Fruit fly (Drosophila melanogaster) whole organism, embryonic: Measurements from ENCODE around the gene unc79.

Experiments used
- ATbp ChIP-seq: fragments of 200-800 bp; sonication (Bioruptor generic); optimal IDR thresholded peaks from 2 replicates; lab custom pipeline; 2017; ENCODE audit warnings: missing biosample characterization, mild to moderate bottlenecking, missing genetic modification characterization, missing genetic modification reagents
- Abd-B ChIP-seq: fragments of 200-800 bp; sonication (Bioruptor generic); optimal IDR thresholded peaks from 2 replicates; lab custom pipeline; 2018; ENCODE audit warnings: missing biosample characterization, mild to moderate bottlenecking, missing genetic modification characterization, moderate library complexity
- Asciz ChIP-seq: fragments of 200-800 bp; sonication (Bioruptor generic); optimal IDR thresholded peaks from 2 replicates; lab custom pipeline; 2017; ENCODE audit warnings: missing biosample characterization, mild to moderate bottlenecking, missing genetic modification characterization, missing genetic modification reagents
- Blimp-1 ChIP-seq: fragments of 200-800 bp; sonication (Bioruptor generic); optimal IDR thresholded peaks from 3 replicates; lab custom pipeline; 2018; ENCODE audit warnings: missing biosample characterization, missing genetic modification characterization, mild to moderate bottlenecking, moderate library complexity, missing genetic modification reagents
- CG1024 ChIP-seq: fragments of 200-800 bp; sonication (Bioruptor generic); IDR thresholded peaks from 2 replicates; pipeline ENCODE4 v1.3.6; 2022; ENCODE audit warnings: missing biosample characterization, missing genetic modification characterization
- CG11504 ChIP-seq: fragments of 200-800 bp; sonication (Bioruptor generic); optimal IDR thresholded peaks from 3 replicates; lab custom pipeline; 2019; ENCODE audit warnings: missing biosample characterization, mild to moderate bottlenecking, missing genetic modification characterization, moderate library complexity
- CG13424 ChIP-seq: fragments of 200-800 bp; sonication (Bioruptor generic); optimal IDR thresholded peaks from 2 replicates; lab custom pipeline; 2019; ENCODE audit warnings: missing biosample characterization, mild to moderate bottlenecking, missing genetic modification characterization, moderate library complexity
- CG14965 ChIP-seq: fragments of 200-800 bp; sonication (Bioruptor generic); optimal IDR thresholded peaks from 2 replicates; lab custom pipeline; 2016; ENCODE audit warnings: missing biosample characterization, missing genetic modification characterization, borderline replicate concordance
- CG15601 ChIP-seq: fragments of 200-800 bp; sonication (Bioruptor generic); optimal IDR thresholded peaks from 3 replicates; lab custom pipeline; 2019; ENCODE audit warnings: missing biosample characterization, mild to moderate bottlenecking, missing genetic modification characterization, moderate library complexity
- CG1603 ChIP-seq: fragments of 200-800 bp; sonication (Bioruptor generic); optimal IDR thresholded peaks from 2 replicates; lab custom pipeline; 2019; ENCODE audit warnings: missing biosample characterization, mild to moderate bottlenecking, missing genetic modification characterization, moderate library complexity
- CG17359 ChIP-seq: fragments of 200-800 bp; sonication (Bioruptor generic); optimal IDR thresholded peaks from 3 replicates; lab custom pipeline; 2018; ENCODE audit warnings: missing biosample characterization, mild to moderate bottlenecking, missing genetic modification characterization, moderate library complexity
- CG2678 ChIP-seq: fragments of 200-800 bp; sonication (Bioruptor generic); optimal IDR thresholded peaks from 3 replicates; lab custom pipeline; 2019; ENCODE audit warnings: missing biosample characterization, mild to moderate bottlenecking, missing genetic modification characterization, moderate library complexity
- CG3065 ChIP-seq: fragments of 200-800 bp; sonication (Bioruptor generic); optimal IDR thresholded peaks from 2 replicates; lab custom pipeline; 2016; ENCODE audit warnings: missing biosample characterization, missing genetic modification characterization
- CG34224 ChIP-seq: fragments of 200-800 bp; sonication (Bioruptor generic); IDR thresholded peaks from 3 replicates; pipeline ENCODE4 v1.3.6; 2022; ENCODE audit warnings: missing biosample characterization, missing genetic modification characterization; ENCODE audit not compliant: partially characterized antibody
- CG4707 ChIP-seq: fragments of 200-800 bp; sonication (Bioruptor generic); optimal IDR thresholded peaks from 2 replicates; lab custom pipeline; 2018; ENCODE audit warnings: missing biosample characterization, mild to moderate bottlenecking, missing genetic modification characterization, moderate library complexity
- CG4730 ChIP-seq: fragments of 200-800 bp; sonication (Bioruptor generic); IDR thresholded peaks from 2 replicates; pipeline ENCODE4 v1.3.6; 2022; ENCODE audit warnings: missing biosample characterization, missing genetic modification characterization
- CG5953 ChIP-seq: fragments of 200-800 bp; sonication (Bioruptor generic); IDR thresholded peaks from 2 replicates; pipeline ENCODE4 v1.3.6; 2022; ENCODE audit warnings: missing biosample characterization, missing genetic modification characterization
- CG8290 ChIP-seq, 3 experiments: fragments of 200-800 bp; sonication (Bioruptor generic); optimal IDR thresholded peaks; 2 replicates each; lab custom pipeline; 2016 to 2019; ENCODE audit warnings: missing biosample characterization in 3 of 3, missing genetic modification characterization in 3 of 3, mild to moderate bottlenecking in 2 of 3, moderate library complexity in 1 of 3
- CG8478 ChIP-seq: fragments of >200 bp; optimal IDR thresholded peaks from 2 replicates; lab custom pipeline; 2018
- Gsc ChIP-seq: fragments of 200-800 bp; sonication (Bioruptor generic); IDR thresholded peaks from 2 replicates; pipeline ENCODE4 v1.3.6; 2022; ENCODE audit warnings: missing biosample characterization, missing genetic modification characterization
- Jarid2 ChIP-seq: fragments of 200-800 bp; sonication (Bioruptor generic); optimal IDR thresholded peaks from 3 replicates; lab custom pipeline; 2017; ENCODE audit warnings: mild to moderate bottlenecking, missing biosample characterization, missing genetic modification reagents, missing genetic modification characterization
- Lim3 ChIP-seq: fragments of 200-800 bp; sonication (Bioruptor generic); IDR thresholded peaks from 2 replicates; pipeline ENCODE4 v1.3.6; 2022; ENCODE audit warnings: missing biosample characterization, missing genetic modification characterization
- MTF-1 ChIP-seq: fragments of 200-800 bp; sonication (Bioruptor generic); optimal IDR thresholded peaks from 2 replicates; lab custom pipeline; 2018; ENCODE audit warnings: missing biosample characterization, mild to moderate bottlenecking, missing genetic modification characterization, borderline replicate concordance
- Ptx1 ChIP-seq: fragments of 200-800 bp; sonication (Bioruptor generic); IDR thresholded peaks from 2 replicates; pipeline ENCODE4 v1.3.6; 2022; ENCODE audit warnings: missing biosample characterization, missing genetic modification characterization
- Side ChIP-seq: fragments of 200-800 bp; sonication (Bioruptor generic); optimal IDR thresholded peaks from 2 replicates; lab custom pipeline; 2016; ENCODE audit warnings: missing biosample characterization, missing genetic modification characterization
- Sox100B ChIP-seq: fragments of 200-800 bp; sonication (Bioruptor generic); optimal IDR thresholded peaks from 3 replicates; lab custom pipeline; 2018; ENCODE audit warnings: missing biosample characterization, mild to moderate bottlenecking, missing genetic modification characterization
- Stat92E ChIP-seq, 3 experiments: fragments of >200 bp in 2 of 3; fragments of 200-800 bp in 1 of 3; sonication (Bioruptor generic) in 1 of 3; optimal IDR thresholded peaks; 2 replicates each; lab custom pipeline; 2017 to 2019; ENCODE audit warnings: missing biosample characterization in 3 of 3, missing genetic modification characterization in 3 of 3, mild to moderate bottlenecking in 1 of 3, moderate library complexity in 1 of 3
- Taf1 ChIP-seq: fragments of 200-800 bp; sonication (Bioruptor generic); IDR thresholded peaks from 2 replicates; pipeline ENCODE4 v1.3.6; 2022; ENCODE audit warnings: missing biosample characterization, missing genetic modification characterization
- YL-1 ChIP-seq: fragments of 200-800 bp; sonication (Bioruptor generic); optimal IDR thresholded peaks from 3 replicates; lab custom pipeline; 2017; ENCODE audit warnings: missing biosample characterization, mild to moderate bottlenecking, missing genetic modification characterization
- ap ChIP-seq: fragments of 200-800 bp; sonication (Bioruptor generic); IDR thresholded peaks from 2 replicates; pipeline ENCODE4 v1.3.6; 2022; ENCODE audit warnings: missing biosample characterization, missing genetic modification characterization
- az2 ChIP-seq: fragments of 200-800 bp; sonication (Bioruptor generic); optimal IDR thresholded peaks from 3 replicates; lab custom pipeline; 2016; ENCODE audit warnings: missing biosample characterization, missing genetic modification characterization
- cg ChIP-seq: fragments of 200-800 bp; sonication (Bioruptor generic); optimal IDR thresholded peaks from 3 replicates; lab custom pipeline; 2019; ENCODE audit warnings: missing biosample characterization, mild to moderate bottlenecking, missing genetic modification characterization, moderate library complexity
- chif ChIP-seq, 2 experiments: fragments of 200-800 bp; sonication (Bioruptor generic); optimal IDR thresholded peaks; 3 replicates each; lab custom pipeline; 2016; ENCODE audit warnings: missing biosample characterization in 2 of 2, missing genetic modification characterization in 2 of 2
- ci ChIP-seq: fragments of 200-800 bp; sonication (Bioruptor generic); IDR thresholded peaks from 3 replicates; pipeline ENCODE4 v1.3.6; 2022; ENCODE audit warnings: missing biosample characterization, missing genetic modification characterization
- cwo ChIP-seq: fragments of 200-800 bp; sonication (Bioruptor generic); optimal IDR thresholded peaks from 3 replicates; lab custom pipeline; 2017; ENCODE audit warnings: missing biosample characterization, missing genetic modification characterization, mild to moderate bottlenecking, moderate library complexity, missing genetic modification reagents
- disco-r ChIP-seq: fragments of 200-800 bp; sonication (Bioruptor generic); optimal IDR thresholded peaks from 2 replicates; lab custom pipeline; 2016; ENCODE audit warnings: missing biosample characterization, missing genetic modification characterization
- dmrt99B ChIP-seq: fragments of 200-800 bp; sonication (Bioruptor generic); optimal IDR thresholded peaks from 2 replicates; lab custom pipeline; 2018; ENCODE audit warnings: missing biosample characterization, mild to moderate bottlenecking, missing genetic modification characterization, moderate library complexity
- ewg ChIP-seq: fragments of 200-800 bp; sonication (Bioruptor generic); optimal IDR thresholded peaks from 3 replicates; lab custom pipeline; 2017; ENCODE audit warnings: mild to moderate bottlenecking, missing biosample characterization, missing genetic modification reagents, missing genetic modification characterization
- gsb-n ChIP-seq: fragments of 200-800 bp; sonication (Bioruptor generic); optimal IDR thresholded peaks from 3 replicates; lab custom pipeline; 2018; ENCODE audit warnings: missing biosample characterization, mild to moderate bottlenecking, missing genetic modification characterization
- ken ChIP-seq: fragments of 200-800 bp; sonication (Bioruptor generic); IDR thresholded peaks from 3 replicates; pipeline ENCODE4 v1.3.6; 2022; ENCODE audit warnings: missing biosample characterization, missing genetic modification characterization
- kni ChIP-seq: fragments of 200-800 bp; sonication (Bioruptor generic); optimal IDR thresholded peaks from 3 replicates; lab custom pipeline; 2017; ENCODE audit warnings: mild to moderate bottlenecking, missing biosample characterization, missing genetic modification reagents, missing genetic modification characterization
- nau ChIP-seq: fragments of 200-800 bp; sonication (Bioruptor generic); optimal IDR thresholded peaks from 3 replicates; lab custom pipeline; 2017; ENCODE audit warnings: missing biosample characterization, mild to moderate bottlenecking, missing genetic modification characterization, missing genetic modification reagents
- sc ChIP-seq, 3 experiments: fragments of >200 bp in 2 of 3; fragments of 200-800 bp in 1 of 3; sonication (Bioruptor generic) in 1 of 3; optimal IDR thresholded peaks; 2 replicates in 2 of 3; 3 replicates in 1 of 3; lab custom pipeline; 2017; ENCODE audit warnings: mild to moderate bottlenecking in 1 of 3, missing biosample characterization in 1 of 3, missing genetic modification characterization in 1 of 3, missing genetic modification reagents in 1 of 3
- sd ChIP-seq: fragments of 200-800 bp; sonication (Bioruptor generic); optimal IDR thresholded peaks from 3 replicates; lab custom pipeline; 2018; ENCODE audit warnings: missing biosample characterization, mild to moderate bottlenecking, missing genetic modification characterization, moderate library complexity
- tll ChIP-seq, 2 experiments: fragments of 200-800 bp in 1 of 2; fragments of >200 bp in 1 of 2; sonication (Bioruptor generic) in 1 of 2; optimal IDR thresholded peaks; 2 replicates each; lab custom pipeline; 2017 to 2019; ENCODE audit warnings: missing biosample characterization in 2 of 2, missing genetic modification characterization in 2 of 2, mild to moderate bottlenecking in 1 of 2, moderate library complexity in 1 of 2
- unpg ChIP-seq: fragments of 200-800 bp; sonication (Bioruptor generic); optimal IDR thresholded peaks from 3 replicates; lab custom pipeline; 2018; ENCODE audit warnings: missing biosample characterization, mild to moderate bottlenecking, missing genetic modification characterization, moderate library complexity
- vvl ChIP-seq: fragments of 200-800 bp; sonication (Bioruptor generic); IDR thresholded peaks from 2 replicates; pipeline ENCODE4 v1.3.6; 2022; ENCODE audit warnings: missing biosample characterization, missing genetic modification characterization
- zf30C ChIP-seq: fragments of 200-800 bp; sonication (Bioruptor generic); optimal IDR thresholded peaks from 3 replicates; lab custom pipeline; 2018; ENCODE audit warnings: missing biosample characterization, mild to moderate bottlenecking, missing genetic modification characterization

The unc79 gene

DNA sequence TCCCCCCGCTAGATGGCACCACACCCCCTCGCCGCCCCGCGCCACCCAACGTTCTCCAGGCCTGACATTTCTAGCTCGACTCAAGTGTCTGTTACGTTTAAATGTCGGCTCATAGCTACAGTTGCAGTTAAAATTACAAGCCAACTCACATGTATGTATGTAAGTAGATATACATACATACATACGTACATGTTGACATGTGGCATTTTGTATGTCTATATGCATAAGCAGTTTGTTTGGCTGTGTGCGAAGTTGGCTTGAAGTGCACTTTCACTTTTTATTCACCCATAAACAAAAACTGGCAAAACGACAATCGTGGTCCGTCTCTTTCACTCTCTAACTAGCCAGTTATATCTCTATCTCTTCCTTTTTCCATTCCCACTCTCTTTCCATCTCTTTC, 63.1 kb downstream of the unc79 start (continued):
- TF ChIP-seq unpg (GFP tag; lab: Kevin White, UChicago) (peak; percentile 8), CG4707 (GFP tag; lab: Kevin White, UChicago) (peak; percentile 31), CG5953 (peak; percentile 71), CG1024 (GFP tag; lab: Robert Waterston, UW) (peak; percentile 44; the same call in 1 of the 2 replicates), Taf1 (no peak), CG2678 (tag; lab: Kevin White, UChicago) (peak; percentile 55), CG4730 (GFP tag; lab: Robert Waterston, UW) (no peak), CG17359 (tag; lab: Kevin White, UChicago) (peak; percentile 74), MTF-1 (GFP tag; lab: Kevin White, UChicago) (peak; percentile 19), CG3065 (GFP tag; lab: Kevin White, UChicago) (no peak), CG15601 (peak; percentile 10), sd (tag; lab: Kevin White, UChicago) (no peak), YL-1 (GFP tag; lab: Kevin White, UChicago) (no peak), CG8478 (lab: Kevin White, UChicago) (no peak), CG8290 (GFP tag; optimal IDR thresholded peaks at IDR 0.05; lab: Kevin White, UChicago) (no peak), CG8290 (tag; optimal IDR thresholded peaks at IDR 0.05; lab: Kevin White, UChicago) (peak in 1 of 2 experiments; percentile 21), Abd-B (GFP tag; lab: Kevin White, UChicago) (no peak), Blimp-1 (GFP tag; lab: Kevin White, UChicago) (peak; percentile 92), Side (GFP tag; lab: Kevin White, UChicago) (no peak), nau (GFP tag; lab: Kevin White, UChicago) (peak; percentile 28), ewg (peak; percentile 42), CG13424 (tag; lab: Kevin White, UChicago) (peak; percentile 4), ATbp (peak; percentile 94), Sox100B (GFP tag; lab: Kevin White, UChicago) (peak; percentile 35), cwo (GFP tag; lab: Kevin White, UChicago) (no peak), Asciz (peak; percentile 70), az2 (GFP tag; lab: Kevin White, UChicago) (no peak), ap (GFP tag; lab: Robert Waterston, UW) (no peak), CG14965 (GFP tag; lab: Kevin White, UChicago) (no peak), CG34224 (GFP tag; lab: Robert Waterston, UW) (no peak), vvl (GFP tag; lab: Robert Waterston, UW) (peak; percentile 25; the same call in 1 of the 2 replicates), Ptx1 (GFP tag; lab: Robert Waterston, UW) (0 out of 2 replicates have a peak, but pooled peaks have one; percentile 13), CG11504 (tag; lab: Kevin White, UChicago) (peak; percentile 10), kni (GFP tag; lab: Kevin White, UChicago) (peak; percentile 86), Stat92E (GFP tag; optimal IDR thresholded peaks at IDR 0.05; lab: Kevin White, UChicago) (no peak), tll (GFP tag; optimal IDR thresholded peaks at IDR 0.05; lab: Kevin White, UChicago) (no peak), Gsc (GFP tag; lab: Robert Waterston, UW) (no peak), Jarid2 (GFP tag; lab: Kevin White, UChicago) (peak; percentile 24), ci (GFP tag; lab: Robert Waterston, UW) (peak; percentile 81), disco-r (GFP tag; lab: Kevin White, UChicago) (no peak), zf30C (GFP tag; lab: Kevin White, UChicago) (no peak), gsb-n (peak; percentile 18), Lim3 (GFP tag; lab: Robert Waterston, UW) (peak; percentile 31; the same call in 1 of the 2 replicates), CG1603 (tag; lab: Kevin White, UChicago) (peak; percentile 51), sc (optimal IDR thresholded peaks at IDR 0.05; lab: Kevin White, UChicago) (no peak), sc (GFP tag; optimal IDR thresholded peaks at IDR 0.05; lab: Kevin White, UChicago) (peak; percentile 18), dmrt99B (peak; percentile 48), ken (GFP tag; lab: Robert Waterston, UW) (peak; percentile 60; the same call in 1 of the 3 replicates), chif (GFP tag; optimal IDR thresholded peaks at IDR 0.05; lab: Kevin White, UChicago) (no peak), cg (GFP tag; lab: Kevin White, UChicago) (peak; percentile 17)
